Worm (Caenorhabditis elegans): ENCODE measurements around the gene hdl-1.

Gene hdl-1

DNA sequence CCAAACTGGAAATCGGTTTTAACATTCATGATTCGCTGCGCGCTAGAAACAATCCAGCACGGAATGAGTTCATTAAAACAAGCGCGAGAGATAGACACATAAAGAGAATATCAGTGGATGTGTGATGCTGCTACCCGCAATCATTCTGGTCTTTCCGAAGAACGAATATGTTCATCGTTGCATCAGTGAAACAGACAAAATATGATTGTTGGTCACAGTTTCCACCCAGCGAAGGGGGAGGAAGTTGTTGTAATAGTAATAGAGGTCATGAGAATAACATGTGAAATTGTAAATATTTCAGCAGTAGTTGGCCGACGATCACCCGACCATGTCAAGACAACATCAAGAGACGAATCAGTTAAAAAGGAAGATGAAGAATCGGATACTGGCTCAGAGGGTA, 48.4 kb downstream of the hdl-1 start:
- TF ChIP-seq C17E4.6 (GFP tag; IDR thresholded peaks at IDR 0.05): no peak
- peak; percentile 30 for TF ChIP-seq ztf-26 (tag; optimal IDR thresholded peaks at IDR 0.05)

DNA sequence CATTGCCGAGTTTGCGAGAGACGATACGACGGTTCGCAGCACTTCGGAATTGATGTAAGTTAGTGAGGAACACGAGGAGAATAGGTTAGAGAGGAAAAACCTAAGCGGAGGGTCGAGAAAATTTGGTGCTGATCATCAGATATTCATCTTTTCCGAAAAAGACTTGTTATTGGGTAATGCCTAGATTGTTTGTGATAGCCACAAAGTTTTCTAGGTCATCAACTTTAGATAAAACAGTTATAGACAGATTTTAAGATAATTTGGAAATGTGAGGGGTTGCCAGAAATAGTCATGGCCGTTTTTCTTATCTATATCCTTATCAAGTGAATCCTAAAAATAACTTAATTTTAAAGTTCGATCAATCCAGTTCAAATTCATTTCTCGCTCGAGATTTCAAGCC, 49.2 kb downstream of the hdl-1 start:
- TF ChIP-seq die-1 (tag; optimal IDR thresholded peaks at IDR 0.05) (no peak), nfya-2 (GFP tag; IDR thresholded peaks at IDR 0.05) (no peak), nhr-179 (tag; optimal IDR thresholded peaks at IDR 0.05) (no peak), attf-3 (GFP tag; conservative IDR thresholded peaks at IDR 0.05) (no peak), let-607 (tag; optimal IDR thresholded peaks at IDR 0.05) (no peak), lsy-27 (tag; optimal IDR thresholded peaks at IDR 0.05; ENCODE audit: borderline replicate concordance, insufficient read depth) (no peak), Y56A3A.18 (GFP tag; IDR thresholded peaks at IDR 0.05) (no peak), ceh-91 (GFP tag; IDR thresholded peaks at IDR 0.05) (no peak), lag-1 (GFP tag; IDR thresholded peaks at IDR 0.05) (no peak)

DNA sequence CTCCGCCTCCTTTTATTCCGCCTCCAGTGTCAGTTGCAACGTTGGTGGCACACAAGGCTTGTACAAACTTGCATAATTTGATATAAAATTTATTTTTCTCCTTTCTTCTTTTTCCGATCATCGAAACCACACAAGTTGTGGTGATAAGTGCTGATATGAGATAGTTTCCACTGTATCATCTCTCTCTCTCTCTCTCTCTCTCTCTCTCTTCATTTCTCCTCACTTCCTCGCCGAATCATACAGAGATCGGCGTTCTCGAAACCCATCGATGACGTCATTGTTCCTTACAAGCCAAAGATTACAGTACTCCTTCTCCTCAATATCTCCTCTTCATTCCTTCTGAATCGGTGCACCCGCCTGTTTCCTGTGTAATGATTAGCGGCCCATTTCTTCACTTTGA, 50.3 kb downstream of the hdl-1 start, which contains the start of gene nhr-43:
Gene nhr-43 (plus strand): TSS at position 233 of the 400 bp plus-strand sequence.
- TF ChIP-seq D2030.7 (GFP tag; IDR thresholded peaks at IDR 0.05) (no peak), atf-7 (tag; optimal IDR thresholded peaks at IDR 0.05) (peak; percentile 29), ztf-26 (tag; optimal IDR thresholded peaks at IDR 0.05) (peak; percentile 6), somi-1 (GFP tag; optimal IDR thresholded peaks at IDR 0.05) (peak; percentile 44), cebp-1 (GFP tag; IDR thresholded peaks at IDR 0.05) (no peak), cebp-1 (tag; optimal IDR thresholded peaks at IDR 0.05) (no peak), dox-1 (GFP tag; IDR thresholded peaks at IDR 0.05) (no peak)

DNA sequence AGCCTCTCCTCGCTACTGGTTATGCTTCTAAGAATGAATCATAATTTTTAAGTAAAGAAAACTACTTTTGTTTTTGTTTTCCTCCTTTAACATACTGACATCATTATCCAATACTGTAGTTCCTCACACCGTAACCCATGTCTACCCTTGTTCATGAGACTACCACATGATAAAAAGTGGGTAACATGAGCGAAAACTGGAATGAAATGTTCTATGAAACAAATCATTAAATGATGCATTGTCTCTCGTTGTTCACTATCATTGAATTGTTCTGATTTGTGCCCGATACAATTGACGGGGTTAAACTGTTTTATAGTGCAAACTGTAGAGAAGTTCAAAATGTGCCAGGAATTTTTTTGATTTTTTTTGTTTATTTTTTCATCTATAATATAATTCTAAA, 51.9 kb downstream of the hdl-1 start:
- TF ChIP-seq nhr-80 (tag; optimal IDR thresholded peaks at IDR 0.05): peak; percentile 38
- no peak for TF ChIP-seq ztf-26 (tag; optimal IDR thresholded peaks at IDR 0.05)

All from whole organism, young adult.